Worm (Caenorhabditis elegans) whole organism, mixed stage, embryonic: ENCODE measurements around the gene C33F10.8.
A peak's percentile ranks its signal among the peaks of the same experiment; 100 is the strongest.

Experiments used
- M03D4.4 ChIP-seq: sonication (generic microtip); optimal IDR thresholded peaks from 2 replicates; lab custom pipeline; 2017; ENCODE audit warnings: mild to moderate bottlenecking, missing genetic modification characterization, missing compliant biosample characterization
- bed-3 ChIP-seq: fragments of 200-800 bp; sonication (Bioruptor generic); optimal IDR thresholded peaks from 3 replicates; lab custom pipeline; 2018; ENCODE audit warnings: mild to moderate bottlenecking, missing genetic modification characterization, moderate library complexity, missing compliant biosample characterization
- ceh-39 ChIP-seq: fragments of 150-350 bp; optimal IDR thresholded peaks from 2 replicates; lab custom pipeline; 2014; ENCODE audit warnings: missing biosample characterization, missing genetic modification characterization
- ceh-43 ChIP-seq: fragments of 200-800 bp; sonication (Bioruptor generic); optimal IDR thresholded peaks from 2 replicates; lab custom pipeline; 2018; ENCODE audit warnings: mild to moderate bottlenecking, missing genetic modification characterization, moderate library complexity, missing compliant biosample characterization
- ceh-83 ChIP-seq: fragments of 200-800 bp; sonication (Bioruptor generic); optimal IDR thresholded peaks from 2 replicates; lab custom pipeline; 2018; ENCODE audit warnings: mild to moderate bottlenecking, missing genetic modification characterization, missing compliant biosample characterization
- ces-1 ChIP-seq: fragments of 150-350 bp; optimal IDR thresholded peaks from 2 replicates; lab custom pipeline; 2014; ENCODE audit warnings: missing biosample characterization, missing genetic modification reagents, missing genetic modification characterization
- cnd-1 ChIP-seq: fragments of 200-800 bp; sonication (Bioruptor generic); optimal IDR thresholded peaks from 2 replicates; lab custom pipeline; 2018; ENCODE audit warnings: mild to moderate bottlenecking, missing genetic modification characterization, missing compliant biosample characterization
- drap-1 ChIP-seq: fragments of 200-800 bp; sonication (Bioruptor generic); optimal IDR thresholded peaks from 3 replicates; lab custom pipeline; 2018; ENCODE audit warnings: mild to moderate bottlenecking, missing genetic modification characterization, missing compliant biosample characterization
- elt-1 ChIP-seq: sonication (generic microtip); optimal IDR thresholded peaks from 2 replicates; lab custom pipeline; 2017; ENCODE audit warnings: missing genetic modification characterization, mild to moderate bottlenecking, missing compliant biosample characterization, antibody characterized with exemption, moderate library complexity, borderline replicate concordance; ENCODE audit not compliant: insufficient read depth
- flh-1 ChIP-seq: fragments of 200-800 bp; sonication (Bioruptor generic); optimal IDR thresholded peaks from 2 replicates; lab custom pipeline; 2018; ENCODE audit warnings: mild to moderate bottlenecking, missing genetic modification characterization, moderate library complexity, missing compliant biosample characterization
- ham-2 ChIP-seq: fragments of 200-800 bp; sonication (Bioruptor generic); optimal IDR thresholded peaks from 2 replicates; lab custom pipeline; 2018; ENCODE audit warnings: mild to moderate bottlenecking, missing genetic modification characterization, missing compliant biosample characterization
- hlh-1 ChIP-seq: fragments of 150-350 bp; optimal IDR thresholded peaks from 2 replicates; lab custom pipeline; 2014; ENCODE audit warnings: missing biosample characterization, missing genetic modification reagents, missing genetic modification characterization
- lin-13 ChIP-seq: fragments of 150-350 bp; optimal IDR thresholded peaks from 2 replicates; lab custom pipeline; 2014; ENCODE audit warnings: missing biosample characterization, missing genetic modification characterization
- lsy-2 ChIP-seq: fragments of 150-350 bp; optimal IDR thresholded peaks from 2 replicates; lab custom pipeline; 2014; ENCODE audit warnings: missing biosample characterization, missing genetic modification characterization
- mab-5 ChIP-seq: fragments of 150-350 bp; optimal IDR thresholded peaks from 2 replicates; lab custom pipeline; 2014; ENCODE audit warnings: missing biosample characterization, missing genetic modification characterization
- mep-1 ChIP-seq: fragments of 150-350 bp; optimal IDR thresholded peaks from 2 replicates; lab custom pipeline; 2017; ENCODE audit warnings: missing biosample characterization, missing genetic modification reagents, missing genetic modification characterization, inconsistent platforms
- nhr-12 ChIP-seq: fragments of 150-350 bp; optimal IDR thresholded peaks from 2 replicates; lab custom pipeline; 2014; ENCODE audit warnings: missing biosample characterization, missing genetic modification characterization
- nhr-2 ChIP-seq: fragments of 150-350 bp; optimal IDR thresholded peaks from 2 replicates; lab custom pipeline; 2014; ENCODE audit warnings: missing biosample characterization, missing genetic modification characterization
- nhr-28 ChIP-seq: fragments of 150-350 bp; optimal IDR thresholded peaks from 2 replicates; lab custom pipeline; 2014; ENCODE audit warnings: missing biosample characterization, missing genetic modification characterization
- pha-4 ChIP-seq: fragments of 150-350 bp; optimal IDR thresholded peaks from 2 replicates; lab custom pipeline; 2018; ENCODE audit warnings: missing biosample characterization, missing genetic modification reagents, missing genetic modification characterization
- sem-2 ChIP-seq: fragments of 200-800 bp; sonication (Bioruptor generic); optimal IDR thresholded peaks from 2 replicates; lab custom pipeline; 2018; ENCODE audit warnings: mild to moderate bottlenecking, missing genetic modification characterization, missing compliant biosample characterization
- snpc-4 ChIP-seq: fragments of 150-350 bp; optimal IDR thresholded peaks from 2 replicates; lab custom pipeline; 2014; ENCODE audit warnings: missing biosample characterization, missing genetic modification characterization
- sptf-1 ChIP-seq: sonication (generic microtip); optimal IDR thresholded peaks from 2 replicates; lab custom pipeline; 2017; ENCODE audit warnings: mild to moderate bottlenecking, missing genetic modification characterization, moderate library complexity, missing compliant biosample characterization
- tbx-8 ChIP-seq: fragments of 200-800 bp; sonication (Bioruptor generic); optimal IDR thresholded peaks from 2 replicates; lab custom pipeline; 2018; ENCODE audit warnings: mild to moderate bottlenecking, missing genetic modification characterization, moderate library complexity, missing compliant biosample characterization
- unc-120 ChIP-seq: sonication (generic microtip); optimal IDR thresholded peaks from 2 replicates; lab custom pipeline; 2017; ENCODE audit warnings: missing genetic modification characterization, missing compliant biosample characterization; ENCODE audit not compliant: poor library complexity, severe bottlenecking
- unc-39 ChIP-seq: fragments of 150-350 bp; optimal IDR thresholded peaks from 2 replicates; lab custom pipeline; 2014; ENCODE audit warnings: missing biosample characterization, missing genetic modification characterization
- zip-8 ChIP-seq: fragments of 150-350 bp; optimal IDR thresholded peaks from 2 replicates; lab custom pipeline; 2014; ENCODE audit warnings: missing biosample characterization, missing genetic modification characterization

Gene C33F10.8

ce11 chrII:4795461-4795860 is 29.6 kb downstream of the C33F10.8 start, which contains the start of gene C33F10.4:
Gene C33F10.4 (plus strand): TSS chrII:4795761.
- TF ChIP-seq zip-8 (tag; lab: Kevin White, UChicago) (no peak), snpc-4 (tag; lab: Kevin White, UChicago) (no peak), nhr-2 (tag; lab: Kevin White, UChicago) (no peak), hlh-1 (tag; lab: Kevin White, UChicago) (no peak), mab-5 (tag; lab: Kevin White, UChicago) (no peak), cnd-1 (no peak), ceh-43 (GFP tag; lab: Kevin White, UChicago) (no peak), ham-2 (GFP tag; lab: Kevin White, UChicago) (no peak), unc-120 (tag; lab: Kevin White, UChicago) (no peak), M03D4.4 (no peak), nhr-28 (no peak)

- no peak for TF ChIP-seq nhr-2 (tag; lab: Kevin White, UChicago)
- no peak for TF ChIP-seq cnd-1
- TF ChIP-seq elt-1 (tag; lab: Kevin White, UChicago): no peak
- no peak for TF ChIP-seq pha-4 (tag; lab: Kevin White, UChicago)
- TF ChIP-seq snpc-4 (tag; lab: Kevin White, UChicago): no peak
Observed at ce11 chrII:4793320-4793719, 31.7 kb downstream of the C33F10.8 start.

DNA sequence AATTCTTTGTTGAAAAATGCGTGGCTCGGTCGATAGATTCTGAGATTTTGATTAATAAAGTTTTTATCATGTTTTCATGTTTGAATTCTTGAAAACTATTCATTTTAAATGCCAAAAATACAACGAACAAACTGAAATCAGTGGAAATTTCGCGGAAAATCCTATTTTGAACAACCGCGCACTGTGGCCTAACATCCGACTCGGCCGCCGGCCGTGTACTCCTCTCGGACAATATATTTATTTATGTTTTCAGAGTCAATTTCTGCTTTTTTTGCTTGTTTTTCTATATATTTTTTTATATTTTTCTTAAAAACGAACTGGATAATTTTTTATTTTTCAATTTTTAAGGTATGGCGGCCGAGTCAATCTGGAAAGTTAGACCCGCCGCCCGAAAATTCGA is 33.8 kb downstream of the C33F10.8 start, which contains the start of gene F26G1.1:
Gene F26G1.1 (plus strand): TSS at position 347 of the 400 bp plus-strand sequence.
- no peak for TF ChIP-seq M03D4.4
- no peak for TF ChIP-seq tbx-8
- no peak for TF ChIP-seq unc-39 (tag; lab: Kevin White, UChicago)
- TF ChIP-seq lin-13 (tag; lab: Kevin White, UChicago): peak; percentile 1
- peak; percentile 20 for TF ChIP-seq unc-120 (tag; lab: Kevin White, UChicago)
- no peak for TF ChIP-seq bed-3 (GFP tag; lab: Kevin White, UChicago)
- no peak for TF ChIP-seq nhr-12 (tag; lab: Kevin White, UChicago)
- no peak for TF ChIP-seq mep-1
- peak; percentile 48 for TF ChIP-seq sptf-1 (tag; lab: Kevin White, UChicago)
- TF ChIP-seq lsy-2 (tag; lab: Kevin White, UChicago): peak; percentile 46
- no peak for TF ChIP-seq sem-2 (GFP tag; lab: Kevin White, UChicago)
- TF ChIP-seq ham-2 (GFP tag; lab: Kevin White, UChicago): no peak
- TF ChIP-seq drap-1 (GFP tag; lab: Kevin White, UChicago): no peak
- peak; percentile 64 for TF ChIP-seq ceh-83 (GFP tag; lab: Kevin White, UChicago)
- TF ChIP-seq cnd-1: peak; percentile 21
- TF ChIP-seq, all 35 proteins: peak for 6

ce11 chrII:4790687-4791086 is 34.3 kb downstream of the C33F10.8 start:
- TF ChIP-seq ceh-39: no peak
- TF ChIP-seq zip-8 (tag; lab: Kevin White, UChicago): no peak
- TF ChIP-seq ceh-83 (GFP tag; lab: Kevin White, UChicago): no peak
- TF ChIP-seq flh-1: no peak
- no peak for TF ChIP-seq ces-1 (GFP tag; lab: Kevin White, UChicago)
- TF ChIP-seq mep-1: no peak
- no peak for TF ChIP-seq ceh-43 (GFP tag; lab: Kevin White, UChicago)
- TF ChIP-seq, all 35 proteins: peak for 0

DNA sequence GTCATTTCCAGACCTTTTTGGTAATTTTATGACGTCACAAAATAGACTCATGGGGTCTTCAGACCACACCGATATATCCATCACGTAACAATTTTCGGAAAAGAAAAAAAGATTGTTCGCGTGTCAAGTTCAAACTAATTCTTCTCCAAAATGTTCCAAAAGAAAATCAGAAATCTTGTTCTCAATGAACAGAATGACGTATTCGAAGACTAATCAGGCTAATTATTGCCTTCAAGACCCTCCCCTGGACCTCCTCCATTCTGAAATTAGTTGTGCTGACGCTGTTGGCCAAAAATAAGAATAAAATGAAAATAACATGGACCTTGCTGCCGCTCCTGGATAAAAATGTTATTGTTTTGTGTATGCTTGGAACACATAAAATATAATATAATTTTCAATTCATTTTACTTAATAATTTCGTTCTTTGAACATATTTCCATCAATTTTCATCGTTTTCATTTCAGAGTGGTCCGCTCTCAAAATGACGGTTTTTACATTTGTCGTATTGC is 35.1 kb downstream of the C33F10.8 start, which contains the start of gene F26G1.15:
Gene F26G1.15 (plus strand): TSS at position 459 of the 509 bp plus-strand sequence.
- TF ChIP-seq ham-2 (GFP tag; lab: Kevin White, UChicago): no peak
- no peak for TF ChIP-seq hlh-1 (tag; lab: Kevin White, UChicago)
- peak; percentile 74 for TF ChIP-seq zip-8 (tag; lab: Kevin White, UChicago)

- no peak for TF ChIP-seq cnd-1
Observed at ce11 chrII:4786181-4786580, 38.9 kb downstream of the C33F10.8 start, which contains the start of gene msp-3. Gene msp-3 (minus strand): TSS chrII:4786281.
